Worm (Caenorhabditis elegans) whole organism, L2 larva: Measurements from ENCODE around the gene nhr-225.

Experiments
- lin-39 ChIP-seq: fragments of 150-350 bp; optimal IDR thresholded peaks from 2 replicates; lab custom pipeline; 2014; ENCODE audit warnings: missing biosample characterization, missing genetic modification reagents, missing genetic modification characterization
- mdl-1 ChIP-seq, 2 experiments: fragments of 150-350 bp in 1 of 2; sonication (generic microtip) in 1 of 2; optimal IDR thresholded peaks; 2 replicates each; lab custom pipeline; 2017; ENCODE audit warnings: missing biosample characterization in 2 of 2, missing genetic modification characterization in 2 of 2
- nhr-129 ChIP-seq: fragments of 150-350 bp; optimal IDR thresholded peaks from 2 replicates; lab custom pipeline; 2014; ENCODE audit warnings: missing biosample characterization, missing genetic modification characterization
- unc-55 ChIP-seq: fragments of 150-350 bp; sonication (generic microtip); optimal IDR thresholded peaks from 3 replicates; lab custom pipeline; 2014; ENCODE audit warnings: missing biosample characterization, missing genetic modification reagents, missing genetic modification characterization
- ztf-1 ChIP-seq: fragments of 200-800 bp; sonication (Bioruptor generic); conservative IDR thresholded peaks from 2 replicates; pipeline ENCODE4 v1.3.6; 2022; ENCODE audit warnings: missing genetic modification characterization, missing compliant biosample characterization

DNA sequence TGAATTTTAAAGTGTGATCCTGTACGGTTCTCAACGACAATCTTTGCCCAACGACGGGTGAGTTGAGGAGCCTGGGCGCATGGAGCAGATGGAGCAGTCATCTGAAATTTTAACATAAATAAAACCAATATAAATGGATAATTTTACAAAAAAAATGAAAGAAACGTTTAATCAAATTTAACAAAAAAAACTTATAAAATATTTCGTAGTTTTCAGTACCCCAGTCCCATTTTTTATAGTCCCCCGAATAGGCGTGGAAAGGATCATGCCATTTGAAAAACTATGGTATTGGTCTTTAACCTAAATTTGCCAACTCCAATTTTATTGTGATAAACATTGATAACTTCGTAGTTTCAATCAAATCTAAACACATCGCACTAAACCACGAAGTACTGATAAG, 34.8 kb upstream of the nhr-225 start, which contains the start of gene pud-3:
- TF ChIP-seq mdl-1 (tag; optimal IDR thresholded peaks at IDR 0.05; lab: Kevin White, UChicago) (no peak), nhr-129 (no peak), lin-39 (tag; lab: Kevin White, UChicago) (no peak), ztf-1 (GFP tag; lab: Robert Waterston, UW) (no peak), unc-55 (GFP tag; lab: Kevin White, UChicago) (no peak)
